Worm (Caenorhabditis elegans): ENCODE measurements around the gene F54A3.5.

Gene F54A3.5

ce11 chrII:2186730-2187129, 38.8 kb downstream of the F54A3.5 start:
- no peak for TF ChIP-seq F33H1.4 (GFP tag; IDR thresholded peaks at IDR 0.05)

ce11 chrII:2186329-2186728, 39.2 kb downstream of the F54A3.5 start, which contains the start of gene gba-2:
gba-2 (minus strand) TSS chrII:2186434.
- TF ChIP-seq nhr-80 (tag; optimal IDR thresholded peaks at IDR 0.05) (peak; percentile 50), F52B5.7 (tag; optimal IDR thresholded peaks at IDR 0.05) (no peak)

- TF ChIP-seq lin-40 (tag; optimal IDR thresholded peaks at IDR 0.05), result no peak
- TF ChIP-seq lsl-1 (GFP tag; optimal IDR thresholded peaks at IDR 0.05), result no peak
- TF ChIP-seq Y67H2A.10 (GFP tag; conservative IDR thresholded peaks at IDR 0.05), result no peak
- no peak for TF ChIP-seq F52B5.7 (tag; optimal IDR thresholded peaks at IDR 0.05)
- no peak for TF ChIP-seq egl-18 (GFP tag; IDR thresholded peaks at IDR 0.05)
- TF ChIP-seq T26A5.8 (tag; optimal IDR thresholded peaks at IDR 0.05), result no peak
Measured at ce11 chrII:2177735-2178134, 47.8 kb downstream of the F54A3.5 start.

ce11 chrII:2176688-2177087, 48.8 kb downstream of the F54A3.5 start, which contains the start of gene gba-1:
gba-1 (plus strand) TSS chrII:2176741.
- TF ChIP-seq ztf-22 (GFP tag; optimal IDR thresholded peaks at IDR 0.05) (no peak), nhr-80 (tag; optimal IDR thresholded peaks at IDR 0.05) (peak; percentile 38)

- TF ChIP-seq mes-4 (tag; optimal IDR thresholded peaks at IDR 0.05) (no peak), pbrm-1 (GFP tag; IDR thresholded peaks at IDR 0.05) (no peak), cebp-2 (GFP tag; IDR thresholded peaks at IDR 0.05) (no peak), hlh-12 (tag; optimal IDR thresholded peaks at IDR 0.05) (no peak), B0035.1 (tag; optimal IDR thresholded peaks at IDR 0.05) (no peak)
Measured at ce11 chrII:2175367-2175766, 50.1 kb downstream of the F54A3.5 start, which contains the start of gene C33C12.7. C33C12.7 (minus strand) TSS chrII:2175467.
